Fruit fly (Drosophila melanogaster) whole organism, embryonic: ENCODE measurements around the gene fit.
A peak's percentile ranks its signal among the peaks of the same experiment; 100 is the strongest.

Experiments
- Antp ChIP-seq: fragments of 200-800 bp; sonication (Bioruptor generic); optimal IDR thresholded peaks from 3 replicates; lab custom pipeline; 2016; ENCODE audit warnings: missing biosample characterization, missing genetic modification characterization
- Atf-2 ChIP-seq: fragments of 200-800 bp; sonication (Bioruptor generic); optimal IDR thresholded peaks from 2 replicates; lab custom pipeline; 2016; ENCODE audit warnings: missing biosample characterization, missing genetic modification characterization
- BtbVII ChIP-seq: fragments of 200-800 bp; sonication (Bioruptor generic); optimal IDR thresholded peaks from 3 replicates; lab custom pipeline; 2017; ENCODE audit warnings: missing biosample characterization, mild to moderate bottlenecking, missing genetic modification characterization
- CG10209 ChIP-seq: fragments of 200-800 bp; sonication (Bioruptor generic); optimal IDR thresholded peaks from 3 replicates; lab custom pipeline; 2017; ENCODE audit warnings: missing biosample characterization, mild to moderate bottlenecking, missing genetic modification characterization, missing genetic modification reagents
- CG10462 ChIP-seq: fragments of 200-800 bp; sonication (Bioruptor generic); optimal IDR thresholded peaks from 2 replicates; lab custom pipeline; 2016; ENCODE audit warnings: missing biosample characterization, missing genetic modification characterization
- CG12104 ChIP-seq: fragments of 200-800 bp; sonication (Bioruptor generic); optimal IDR thresholded peaks from 3 replicates; lab custom pipeline; 2016; ENCODE audit warnings: missing biosample characterization, missing genetic modification characterization
- CG12299 ChIP-seq: fragments of 200-800 bp; sonication (Bioruptor generic); optimal IDR thresholded peaks from 2 replicates; lab custom pipeline; 2018; ENCODE audit warnings: missing biosample characterization, mild to moderate bottlenecking, missing genetic modification characterization
- CG13287 ChIP-seq: fragments of 200-800 bp; sonication (Bioruptor generic); IDR thresholded peaks from 2 replicates; pipeline ENCODE4 v1.3.6; 2022; ENCODE audit warnings: missing biosample characterization, missing genetic modification characterization; ENCODE audit not compliant: partially characterized antibody
- CG13424 ChIP-seq: fragments of 200-800 bp; sonication (Bioruptor generic); optimal IDR thresholded peaks from 2 replicates; lab custom pipeline; 2019; ENCODE audit warnings: missing biosample characterization, mild to moderate bottlenecking, missing genetic modification characterization, moderate library complexity
- CG1529 ChIP-seq: fragments of 200-800 bp; sonication (Bioruptor generic); optimal IDR thresholded peaks from 3 replicates; lab custom pipeline; 2018; ENCODE audit warnings: missing biosample characterization, missing genetic modification characterization
- CG15514 ChIP-seq: fragments of 200-800 bp; sonication (Bioruptor generic); optimal IDR thresholded peaks from 3 replicates; lab custom pipeline; 2017; ENCODE audit warnings: missing biosample characterization, missing genetic modification characterization, mild to moderate bottlenecking, moderate library complexity, missing genetic modification reagents
- CG1602 ChIP-seq: fragments of 200-800 bp; sonication (Bioruptor generic); optimal IDR thresholded peaks from 3 replicates; lab custom pipeline; 2016; ENCODE audit warnings: missing biosample characterization, missing genetic modification characterization
- CG17328 ChIP-seq: fragments of 200-800 bp; sonication (Bioruptor generic); IDR thresholded peaks from 2 replicates; pipeline ENCODE4 v1.3.6; 2022; ENCODE audit warnings: missing biosample characterization, missing genetic modification characterization
- CG17612 ChIP-seq: fragments of 200-800 bp; sonication (Bioruptor generic); IDR thresholded peaks from 2 replicates; pipeline ENCODE4 v1.3.6; 2022; ENCODE audit warnings: missing biosample characterization, missing genetic modification characterization
- CG4424 ChIP-seq: fragments of 200-800 bp; sonication (Bioruptor generic); optimal IDR thresholded peaks from 3 replicates; lab custom pipeline; 2016; ENCODE audit warnings: missing biosample characterization, missing genetic modification characterization
- CG4730 ChIP-seq: fragments of 200-800 bp; sonication (Bioruptor generic); IDR thresholded peaks from 2 replicates; pipeline ENCODE4 v1.3.6; 2022; ENCODE audit warnings: missing biosample characterization, missing genetic modification characterization
- CG6683 ChIP-seq: fragments of 200-800 bp; sonication (Bioruptor generic); optimal IDR thresholded peaks from 2 replicates; lab custom pipeline; 2017; ENCODE audit warnings: missing biosample characterization, mild to moderate bottlenecking, missing genetic modification characterization, missing genetic modification reagents
- CG7271 ChIP-seq: fragments of 200-800 bp; sonication (Bioruptor generic); optimal IDR thresholded peaks from 2 replicates; lab custom pipeline; 2018; ENCODE audit warnings: missing biosample characterization, mild to moderate bottlenecking, missing genetic modification characterization, moderate library complexity
- CG7372 ChIP-seq: fragments of 200-800 bp; sonication (Bioruptor generic); IDR thresholded peaks from 2 replicates; pipeline ENCODE4 v1.3.6; 2022; ENCODE audit warnings: missing biosample characterization, missing genetic modification characterization
- Dll ChIP-seq: fragments of 200-800 bp; sonication (Bioruptor generic); IDR thresholded peaks from 4 replicates; pipeline ENCODE4 v1.3.6; 2022; ENCODE audit warnings: missing biosample characterization, missing genetic modification characterization; ENCODE audit not compliant: partially characterized antibody
- Dp ChIP-seq: fragments of 200-800 bp; sonication (Bioruptor generic); optimal IDR thresholded peaks from 2 replicates; lab custom pipeline; 2018; ENCODE audit warnings: missing biosample characterization, mild to moderate bottlenecking, missing genetic modification characterization, moderate library complexity
- H15 ChIP-seq: fragments of 200-800 bp; sonication (Bioruptor generic); IDR thresholded peaks from 3 replicates; pipeline ENCODE4 v1.3.6; 2022; ENCODE audit warnings: missing biosample characterization, missing genetic modification characterization
- Hmr ChIP-seq: fragments of 200-800 bp; sonication (Bioruptor generic); optimal IDR thresholded peaks from 3 replicates; lab custom pipeline; 2017; ENCODE audit warnings: mild to moderate bottlenecking, missing biosample characterization, missing genetic modification reagents, missing genetic modification characterization
- Mad ChIP-seq: fragments of 200-800 bp; sonication (Bioruptor generic); optimal IDR thresholded peaks from 2 replicates; lab custom pipeline; 2016; ENCODE audit warnings: missing biosample characterization, missing genetic modification characterization
- Med ChIP-seq: fragments of 200-800 bp; sonication (Bioruptor generic); peaks from one replicate; lab custom pipeline; 2016; ENCODE audit warnings: missing biosample characterization, missing genetic modification characterization, mild to moderate bottlenecking, inconsistent platforms, moderate library complexity
- Meics ChIP-seq: fragments of 200-800 bp; sonication (Bioruptor generic); optimal IDR thresholded peaks from 2 replicates; lab custom pipeline; 2017; ENCODE audit warnings: missing biosample characterization, mild to moderate bottlenecking, missing genetic modification characterization
- Optix ChIP-seq: fragments of 200-800 bp; sonication (Bioruptor generic); IDR thresholded peaks from 3 replicates; pipeline ENCODE4 v1.3.6; 2022; ENCODE audit warnings: missing biosample characterization, missing genetic modification characterization
- Pdp1 ChIP-seq, 2 experiments: fragments of 200-800 bp; sonication (Bioruptor generic); optimal IDR thresholded peaks; 3 replicates each; lab custom pipeline; 2016; ENCODE audit warnings: missing biosample characterization in 2 of 2, missing genetic modification characterization in 2 of 2, mild to moderate bottlenecking in 1 of 2, moderate library complexity in 1 of 2
- bsh ChIP-seq, 2 experiments: fragments of 200-800 bp; sonication (Bioruptor generic); optimal IDR thresholded peaks; 2 replicates each; lab custom pipeline; 2017 to 2018; ENCODE audit warnings: mild to moderate bottlenecking in 2 of 2, missing biosample characterization in 2 of 2, missing genetic modification characterization in 2 of 2, moderate library complexity in 1 of 2
- btn ChIP-seq: fragments of 200-800 bp; sonication (Bioruptor generic); optimal IDR thresholded peaks from 2 replicates; lab custom pipeline; 2016; ENCODE audit warnings: missing biosample characterization, missing genetic modification characterization
- cas ChIP-seq: fragments of 200-800 bp; sonication (Bioruptor generic); IDR thresholded peaks from 2 replicates; pipeline ENCODE4 v1.3.6; 2022; ENCODE audit warnings: missing biosample characterization, missing genetic modification characterization
- crol ChIP-seq: fragments of 200-800 bp; sonication (Bioruptor generic); IDR thresholded peaks from 2 replicates; pipeline ENCODE4 v1.3.6; 2022; ENCODE audit warnings: missing biosample characterization, missing genetic modification characterization
- danr ChIP-seq: fragments of 200-800 bp; sonication (Bioruptor generic); IDR thresholded peaks from 2 replicates; pipeline ENCODE4 v1.3.6; 2022; ENCODE audit warnings: missing biosample characterization, missing genetic modification characterization
- disco-r ChIP-seq: fragments of 200-800 bp; sonication (Bioruptor generic); optimal IDR thresholded peaks from 2 replicates; lab custom pipeline; 2016; ENCODE audit warnings: missing biosample characterization, missing genetic modification characterization
- dysf ChIP-seq: fragments of 200-800 bp; sonication (Bioruptor generic); IDR thresholded peaks from 3 replicates; pipeline ENCODE4 v1.3.6; 2022; ENCODE audit warnings: missing biosample characterization, missing genetic modification characterization
- eyg ChIP-seq: fragments of 200-800 bp; sonication (Bioruptor generic); optimal IDR thresholded peaks from 3 replicates; lab custom pipeline; 2016; ENCODE audit warnings: missing biosample characterization, missing genetic modification characterization
- fd3F ChIP-seq: fragments of 200-800 bp; sonication (Bioruptor generic); optimal IDR thresholded peaks from 2 replicates; lab custom pipeline; 2018; ENCODE audit warnings: missing biosample characterization, mild to moderate bottlenecking, missing genetic modification characterization, moderate library complexity
- gro ChIP-seq: fragments of 200-800 bp; sonication (Bioruptor generic); optimal IDR thresholded peaks from 2 replicates; lab custom pipeline; 2016; ENCODE audit warnings: missing biosample characterization, missing genetic modification characterization
- peb ChIP-seq: fragments of 200-800 bp; sonication (Bioruptor generic); IDR thresholded peaks from 2 replicates; pipeline ENCODE4 v1.3.6; 2022; ENCODE audit warnings: missing biosample characterization, missing genetic modification characterization
- pros ChIP-seq: fragments of 200-800 bp; sonication (Bioruptor generic); optimal IDR thresholded peaks from 3 replicates; lab custom pipeline; 2019; ENCODE audit warnings: missing biosample characterization, mild to moderate bottlenecking, missing genetic modification characterization, moderate library complexity
- sc ChIP-seq, 3 experiments: fragments of >200 bp in 2 of 3; fragments of 200-800 bp in 1 of 3; sonication (Bioruptor generic) in 1 of 3; optimal IDR thresholded peaks; 2 replicates in 2 of 3; 3 replicates in 1 of 3; lab custom pipeline; 2017; ENCODE audit warnings: mild to moderate bottlenecking in 1 of 3, missing biosample characterization in 1 of 3, missing genetic modification characterization in 1 of 3, missing genetic modification reagents in 1 of 3
- seq ChIP-seq: fragments of 200-800 bp; sonication (Bioruptor generic); IDR thresholded peaks from 2 replicates; pipeline ENCODE4 v1.3.6; 2022; ENCODE audit warnings: missing biosample characterization, missing genetic modification characterization
- sr ChIP-seq: fragments of 200-800 bp; sonication (Bioruptor generic); IDR thresholded peaks from 3 replicates; pipeline ENCODE4 v1.3.6; 2022; ENCODE audit warnings: missing biosample characterization, missing genetic modification characterization
- tin ChIP-seq: fragments of 200-800 bp; sonication (Bioruptor generic); optimal IDR thresholded peaks from 3 replicates; lab custom pipeline; 2016; ENCODE audit warnings: missing biosample characterization, missing genetic modification characterization
- zf30C ChIP-seq: fragments of 200-800 bp; sonication (Bioruptor generic); optimal IDR thresholded peaks from 3 replicates; lab custom pipeline; 2018; ENCODE audit warnings: missing biosample characterization, mild to moderate bottlenecking, missing genetic modification characterization
- zfh2 ChIP-seq: fragments of 200-800 bp; sonication (Bioruptor generic); optimal IDR thresholded peaks from 2 replicates; lab custom pipeline; 2016; ENCODE audit warnings: missing biosample characterization, missing genetic modification characterization

fit gene

dm6 chr3R:21853618-21854573, 30.4 kb downstream of the fit start (continued):
- TF ChIP-seq disco-r (GFP tag; lab: Kevin White, UChicago) (no peak), fd3F (GFP tag; lab: Kevin White, UChicago) (no peak), sc (optimal IDR thresholded peaks at IDR 0.05; lab: Kevin White, UChicago) (no peak), sc (GFP tag; optimal IDR thresholded peaks at IDR 0.05; lab: Kevin White, UChicago) (no peak), cas (GFP tag; lab: Robert Waterston, UW) (no peak), CG1529 (GFP tag; lab: Kevin White, UChicago) (no peak), pros (peak; percentile 78), Med (peak; percentile 68), CG7372 (GFP tag; lab: Robert Waterston, UW) (no peak), Optix (GFP tag; lab: Robert Waterston, UW) (no peak), Atf-2 (GFP tag; lab: Kevin White, UChicago) (peak; percentile 5), gro (GFP tag; lab: Kevin White, UChicago) (peak; percentile 68), sr (GFP tag; lab: Robert Waterston, UW) (no peak), Pdp1 (GFP tag; optimal IDR thresholded peaks at IDR 0.05; lab: Kevin White, UChicago) (peak in 1 of 2 experiments; percentile 89), Dp (GFP tag; lab: Kevin White, UChicago) (peak; percentile 63), CG13287 (GFP tag; lab: Robert Waterston, UW) (peak; percentile 49), CG12104 (GFP tag; lab: Kevin White, UChicago) (no peak), CG17328 (GFP tag; lab: Robert Waterston, UW) (no peak), CG17612 (GFP tag; lab: Robert Waterston, UW) (no peak), Meics (no peak), CG12299 (tag; lab: Kevin White, UChicago) (no peak), bsh (GFP tag; optimal IDR thresholded peaks at IDR 0.05; lab: Kevin White, UChicago) (peak in 1 of 2 experiments; percentile 46), btn (GFP tag; lab: Kevin White, UChicago) (no peak), Dll (GFP tag; lab: Robert Waterston, UW) (no peak), H15 (GFP tag; lab: Robert Waterston, UW) (no peak), crol (GFP tag; lab: Robert Waterston, UW) (no peak), eyg (GFP tag; lab: Kevin White, UChicago) (peak; percentile 27), CG7271 (tag; lab: Kevin White, UChicago) (no peak), danr (GFP tag; lab: Robert Waterston, UW) (no peak), seq (peak; percentile 30; the same call in 1 of the 2 replicates), Hmr (GFP tag; lab: Kevin White, UChicago) (no peak), zf30C (GFP tag; lab: Kevin White, UChicago) (peak; percentile 67), CG10462 (GFP tag; lab: Kevin White, UChicago) (no peak), CG6683 (GFP tag; lab: Kevin White, UChicago) (no peak), CG13424 (tag; lab: Kevin White, UChicago) (no peak), tin (no peak), CG10209 (GFP tag; lab: Kevin White, UChicago) (no peak), dysf (GFP tag; lab: Robert Waterston, UW) (no peak), BtbVII (GFP tag; lab: Kevin White, UChicago) (peak; percentile 28), zfh2 (peak; percentile 32), CG4730 (GFP tag; lab: Robert Waterston, UW) (no peak), CG4424 (no peak), Mad (GFP tag; lab: Kevin White, UChicago) (no peak), CG15514 (GFP tag; lab: Kevin White, UChicago) (no peak), peb (GFP tag; lab: Robert Waterston, UW) (no peak), CG1602 (GFP tag; lab: Kevin White, UChicago) (no peak), Antp (no peak)
